Fruit fly (Drosophila melanogaster) whole organism, wandering third instar larva: ENCODE results near the gene her.

Source experiments
- Abd-B ChIP-seq: fragments of >200 bp; optimal IDR thresholded peaks from 2 replicates; lab custom pipeline; 2017; ENCODE audit warnings: missing biosample characterization, missing genetic modification characterization
- CG32264 ChIP-seq: fragments of 200-800 bp; sonication (Bioruptor generic); optimal IDR thresholded peaks from 2 replicates; lab custom pipeline; 2016; ENCODE audit warnings: missing biosample characterization, missing genetic modification characterization
- CG9705 ChIP-seq: fragments of 200-800 bp; sonication (Bioruptor generic); optimal IDR thresholded peaks from 2 replicates; lab custom pipeline; 2018; ENCODE audit warnings: missing biosample characterization, mild to moderate bottlenecking, missing genetic modification characterization
- CrebA ChIP-seq: fragments of 200-800 bp; sonication (Bioruptor generic); optimal IDR thresholded peaks from 2 replicates; lab custom pipeline; 2016; ENCODE audit warnings: missing biosample characterization, mild to moderate bottlenecking, missing genetic modification characterization, borderline replicate concordance
- GATAd ChIP-seq: sonication (Bioruptor generic); optimal IDR thresholded peaks from 2 replicates; lab custom pipeline; 2016; ENCODE audit warnings: missing biosample characterization, missing genetic modification characterization
- HLH106 ChIP-seq: fragments of 200-800 bp; optimal IDR thresholded peaks from 3 replicates; lab custom pipeline; 2019; ENCODE audit warnings: missing biosample characterization, mild to moderate bottlenecking, missing genetic modification characterization, moderate library complexity
- Hnf4 ChIP-seq: fragments of 200-800 bp; sonication (Bioruptor generic); optimal IDR thresholded peaks from 2 replicates; lab custom pipeline; 2016; ENCODE audit warnings: missing biosample characterization, mild to moderate bottlenecking, missing genetic modification characterization
- Hr78 ChIP-seq: fragments of >200 bp; optimal IDR thresholded peaks from 2 replicates; lab custom pipeline; 2017; ENCODE audit warnings: missing biosample characterization, missing genetic modification characterization
- Hr83 ChIP-seq: fragments of 200-300 bp; sonication (Bioruptor generic); optimal IDR thresholded peaks from 2 replicates; lab custom pipeline; 2016; ENCODE audit warnings: missing biosample characterization, mild to moderate bottlenecking, missing genetic modification characterization, moderate library complexity; ENCODE audit not compliant: poor library complexity, severe bottlenecking
- Mio ChIP-seq: sonication (Bioruptor generic); optimal IDR thresholded peaks from 2 replicates; lab custom pipeline; 2016; ENCODE audit warnings: missing biosample characterization, missing genetic modification characterization
- Myc ChIP-seq: fragments of >200 bp; optimal IDR thresholded peaks from 2 replicates; lab custom pipeline; 2017
- N ChIP-seq: fragments of >200 bp; optimal IDR thresholded peaks from 2 replicates; lab custom pipeline; 2018; ENCODE audit warnings: missing biosample characterization, missing external identifiers, missing genetic modification characterization
- OdsH ChIP-seq: fragments of 200-800 bp; sonication (Bioruptor generic); optimal IDR thresholded peaks from 2 replicates; lab custom pipeline; 2016; ENCODE audit warnings: missing biosample characterization, mild to moderate bottlenecking, missing genetic modification characterization
- Rel ChIP-seq, 2 experiments: fragments of 200-800 bp; sonication (Bioruptor generic) in 1 of 2; optimal IDR thresholded peaks; 2 replicates in 1 of 2; 3 replicates in 1 of 2; lab custom pipeline; 2016 to 2019; ENCODE audit warnings: mild to moderate bottlenecking in 2 of 2, missing biosample characterization in 2 of 2, missing genetic modification characterization in 2 of 2, moderate library complexity in 1 of 2
- Sp1 ChIP-seq: fragments of 200-800 bp; sonication (Bioruptor generic); optimal IDR thresholded peaks from 3 replicates; lab custom pipeline; 2019; ENCODE audit warnings: missing biosample characterization, mild to moderate bottlenecking, missing genetic modification characterization, moderate library complexity
- Vsx2 ChIP-seq: fragments of 200-300, 225-300 bp; sonication (Bioruptor generic); optimal IDR thresholded peaks from 2 replicates; lab custom pipeline; 2018; ENCODE audit warnings: missing biosample characterization, missing genetic modification characterization; ENCODE audit not compliant: partially characterized antibody
- br ChIP-seq: fragments of 200-800 bp; sonication (Bioruptor generic); optimal IDR thresholded peaks from 2 replicates; lab custom pipeline; 2016; ENCODE audit warnings: missing biosample characterization, missing genetic modification characterization
- brk ChIP-seq: fragments of 200-800 bp; sonication (Bioruptor generic); optimal IDR thresholded peaks from 2 replicates; lab custom pipeline; 2016; ENCODE audit warnings: missing biosample characterization, mild to moderate bottlenecking, missing genetic modification characterization
- dmrt93B ChIP-seq: fragments of 200-800 bp; sonication (Bioruptor generic); optimal IDR thresholded peaks from 2 replicates; lab custom pipeline; 2018; ENCODE audit warnings: missing biosample characterization, mild to moderate bottlenecking, missing genetic modification characterization
- ey ChIP-seq: fragments of 200-800 bp; sonication (Bioruptor generic); optimal IDR thresholded peaks from 2 replicates; lab custom pipeline; 2016; ENCODE audit warnings: missing biosample characterization, missing genetic modification characterization
- foxo ChIP-seq, 2 experiments: fragments of 200-800 bp; sonication (Bioruptor generic); optimal IDR thresholded peaks; 2 replicates in 1 of 2; 3 replicates in 1 of 2; lab custom pipeline; 2016 to 2017; ENCODE audit warnings: missing biosample characterization in 2 of 2, missing genetic modification characterization in 2 of 2
- fru ChIP-seq: fragments of 200-800 bp; sonication (Bioruptor generic); optimal IDR thresholded peaks from 3 replicates; lab custom pipeline; 2016; ENCODE audit warnings: missing biosample characterization, mild to moderate bottlenecking, missing genetic modification characterization
- h ChIP-seq: fragments of 200-800 bp; sonication (Bioruptor generic); optimal IDR thresholded peaks from 3 replicates; lab custom pipeline; 2016; ENCODE audit warnings: missing biosample characterization, mild to moderate bottlenecking, missing genetic modification characterization
- jim ChIP-seq: fragments of 175-275, 200-325 bp; sonication (Bioruptor generic); optimal IDR thresholded peaks from 2 replicates; lab custom pipeline; 2016; ENCODE audit warnings: missing biosample characterization, mild to moderate bottlenecking, missing genetic modification characterization
- lola ChIP-seq: fragments of >200 bp; optimal IDR thresholded peaks from 2 replicates; lab custom pipeline; 2017; ENCODE audit warnings: missing biosample characterization, missing genetic modification characterization
- pan ChIP-seq: fragments of >200 bp; optimal IDR thresholded peaks from 2 replicates; lab custom pipeline; 2017
- rgr ChIP-seq: fragments of 200-800 bp; sonication (Bioruptor generic); optimal IDR thresholded peaks from 3 replicates; lab custom pipeline; 2016; ENCODE audit warnings: missing biosample characterization, mild to moderate bottlenecking, missing genetic modification characterization
- sage ChIP-seq: fragments of 200-800 bp; sonication (Bioruptor generic); optimal IDR thresholded peaks from 2 replicates; lab custom pipeline; 2016; ENCODE audit warnings: missing biosample characterization, mild to moderate bottlenecking, missing genetic modification characterization
- sv ChIP-seq: fragments of 200-800 bp; sonication (Bioruptor generic); optimal IDR thresholded peaks from 3 replicates; lab custom pipeline; 2016; ENCODE audit warnings: missing biosample characterization, missing genetic modification characterization
- tai ChIP-seq: sonication (Bioruptor generic); optimal IDR thresholded peaks from 2 replicates; lab custom pipeline; 2016; ENCODE audit warnings: missing biosample characterization, missing genetic modification characterization
- usp ChIP-seq: fragments of >200 bp; optimal IDR thresholded peaks from 2 replicates; lab custom pipeline; 2017; ENCODE audit warnings: missing biosample characterization, missing genetic modification characterization
- woc ChIP-seq: sonication (Bioruptor generic); optimal IDR thresholded peaks from 2 replicates; lab custom pipeline; 2016; ENCODE audit warnings: missing biosample characterization, mild to moderate bottlenecking, missing genetic modification characterization

her gene

dm6 chr2L:16706882-16707775 lies 30.1 kb downstream of the her start:
- no peak for TF ChIP-seq HLH106 (tag; lab: Kevin White, UChicago)
- no peak for TF ChIP-seq Mio (GFP tag; lab: Kevin White, UChicago)
- no peak for TF ChIP-seq woc
- TF ChIP-seq ey = no peak
- TF ChIP-seq Vsx2 = no peak
- no peak for TF ChIP-seq h (GFP tag; lab: Kevin White, UChicago)
- TF ChIP-seq usp (GFP tag; lab: Kevin White, UChicago) = no peak
- no peak for TF ChIP-seq foxo (GFP tag; optimal IDR thresholded peaks at IDR 0.05; lab: Kevin White, UChicago)
- no peak for TF ChIP-seq fru (GFP tag; lab: Kevin White, UChicago)
- TF ChIP-seq Rel (GFP tag; optimal IDR thresholded peaks at IDR 0.05; lab: Kevin White, UChicago) = no peak
- no peak for TF ChIP-seq Rel (tag; optimal IDR thresholded peaks at IDR 0.05; lab: Kevin White, UChicago)
- TF ChIP-seq Sp1 (GFP tag; lab: Kevin White, UChicago) = no peak
- TF ChIP-seq Hr83 (GFP tag; lab: Kevin White, UChicago) = no peak
- TF ChIP-seq Hr78 (GFP tag; lab: Kevin White, UChicago) = no peak
- no peak for TF ChIP-seq jim (GFP tag; lab: Kevin White, UChicago)
- TF ChIP-seq GATAd (GFP tag; lab: Kevin White, UChicago) = no peak
- TF ChIP-seq OdsH (GFP tag; lab: Kevin White, UChicago) = no peak
- TF ChIP-seq rgr = no peak
- no peak for TF ChIP-seq brk (GFP tag; lab: Kevin White, UChicago)
- TF ChIP-seq pan (lab: Kevin White, UChicago) = no peak

DNA sequence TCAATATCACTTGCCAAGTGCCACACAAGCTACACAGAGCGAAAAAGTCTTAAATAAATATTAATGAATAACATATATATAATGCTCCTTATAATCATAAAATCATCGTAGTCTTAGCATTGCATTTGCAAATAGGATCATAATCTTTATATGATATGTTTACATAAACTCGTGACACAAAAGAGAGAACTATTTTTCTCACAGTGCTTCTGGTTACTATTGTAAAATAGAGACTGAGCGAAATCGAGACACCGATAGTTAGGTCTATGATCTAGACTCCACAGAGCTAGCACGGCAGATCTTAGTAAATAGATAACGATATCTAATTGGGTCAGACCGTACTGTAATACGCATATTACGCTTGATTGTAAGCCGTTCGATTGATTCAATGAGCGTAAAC lies 32.7 kb downstream of the her start:
- TF ChIP-seq br (GFP tag; lab: Kevin White, UChicago) (no peak), h (GFP tag; lab: Kevin White, UChicago) (no peak), Hnf4 (no peak), usp (GFP tag; lab: Kevin White, UChicago) (no peak), N (GFP tag; lab: Kevin White, UChicago) (no peak), GATAd (GFP tag; lab: Kevin White, UChicago) (no peak), Vsx2 (no peak), Sp1 (GFP tag; lab: Kevin White, UChicago) (no peak)

- TF ChIP-seq CG32264 (GFP tag; lab: Kevin White, UChicago) (no peak), Myc (lab: Kevin White, UChicago) (no peak), Hr78 (GFP tag; lab: Kevin White, UChicago) (no peak), Hnf4 (no peak), CG9705 (GFP tag; lab: Kevin White, UChicago) (no peak)
Measured at dm6 chr2L:16710234-16710633, 33.2 kb downstream of the her start.

DNA sequence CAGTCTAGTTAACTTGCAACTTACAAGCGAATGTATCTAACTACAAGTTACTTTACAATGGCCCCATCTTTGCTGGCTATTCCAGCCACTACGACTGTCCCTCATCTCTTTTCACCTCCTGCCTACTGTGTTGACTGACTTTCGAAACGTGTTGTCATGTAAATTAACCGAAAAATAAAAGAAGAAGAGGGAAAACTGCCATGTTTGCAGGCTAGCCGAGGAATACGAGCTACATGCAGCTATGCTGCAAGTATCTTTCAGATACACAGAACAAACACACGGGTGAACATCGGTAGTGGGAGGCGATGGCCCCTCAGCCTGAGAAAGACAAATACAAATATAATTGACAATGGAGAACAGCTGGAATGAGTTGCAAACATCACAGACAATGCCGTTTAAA lies 33.7 kb downstream of the her start:
- TF ChIP-seq HLH106 (tag; lab: Kevin White, UChicago) (no peak), pan (lab: Kevin White, UChicago) (no peak), CrebA (GFP tag; lab: Kevin White, UChicago) (no peak), dmrt93B (GFP tag; lab: Kevin White, UChicago) (no peak), woc (no peak), brk (GFP tag; lab: Kevin White, UChicago) (no peak), sv (GFP tag; lab: Kevin White, UChicago) (no peak), Hr83 (GFP tag; lab: Kevin White, UChicago) (no peak), Myc (lab: Kevin White, UChicago) (no peak), h (GFP tag; lab: Kevin White, UChicago) (no peak), sage (GFP tag; lab: Kevin White, UChicago) (no peak), tai (GFP tag; lab: Kevin White, UChicago) (no peak), fru (GFP tag; lab: Kevin White, UChicago) (no peak)

dm6 chr2L:16711891-16712290 lies 34.9 kb downstream of the her start:
- TF ChIP-seq lola = no peak
- no peak for TF ChIP-seq jim (GFP tag; lab: Kevin White, UChicago)
- no peak for TF ChIP-seq foxo (GFP tag; optimal IDR thresholded peaks at IDR 0.05; lab: Kevin White, UChicago)
- TF ChIP-seq Abd-B (GFP tag; lab: Kevin White, UChicago) = no peak
- TF ChIP-seq CG9705 (GFP tag; lab: Kevin White, UChicago) = no peak
- no peak for TF ChIP-seq CrebA (GFP tag; lab: Kevin White, UChicago)
- no peak for TF ChIP-seq sv (GFP tag; lab: Kevin White, UChicago)
- no peak for TF ChIP-seq GATAd (GFP tag; lab: Kevin White, UChicago)
